Fruit fly (Drosophila melanogaster): Measurements from ENCODE around the gene CG7049.
A peak's percentile ranks its signal among the peaks of the same experiment; 100 is the strongest.

CG7049 gene

DNA sequence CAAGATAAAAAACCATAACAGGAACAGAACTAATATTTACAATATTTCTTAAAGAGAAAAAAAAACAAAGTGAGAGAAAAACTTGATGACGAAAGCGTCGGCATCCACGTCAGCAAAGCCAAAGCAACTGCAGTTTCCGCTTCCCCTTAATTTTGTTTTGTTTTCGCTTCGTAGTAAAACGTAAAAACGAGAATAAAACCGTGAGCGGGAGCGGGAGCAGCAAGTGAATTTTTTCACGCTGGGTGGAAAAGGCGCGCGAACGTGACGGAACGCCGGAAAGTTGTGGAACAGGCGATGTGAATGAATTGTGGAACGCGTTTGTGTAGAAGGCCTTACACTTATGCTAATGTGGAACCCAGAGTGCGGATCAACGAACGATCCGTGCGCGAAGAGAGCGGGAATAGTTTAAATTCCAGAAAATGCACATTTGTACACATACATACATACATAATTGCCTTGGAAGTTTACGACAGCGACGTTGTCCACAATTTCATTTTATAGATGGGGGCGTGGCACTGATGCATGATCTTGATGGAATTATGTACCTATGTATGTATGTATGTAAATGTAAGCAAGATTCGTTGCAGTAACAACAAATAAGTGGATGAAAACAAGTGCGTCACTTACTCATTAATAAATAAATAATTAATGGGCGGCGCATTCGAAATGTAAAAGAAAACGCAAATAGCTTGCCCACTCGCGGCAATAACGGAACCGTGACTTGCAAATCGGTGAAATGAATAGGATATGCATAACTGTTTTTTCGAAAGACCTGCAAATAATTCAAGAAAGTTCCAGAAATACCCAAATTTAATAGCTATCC, 47.5 kb downstream of the CG7049 start (continued):
- TF ChIP-seq CG5180 (GFP tag; optimal IDR thresholded peaks at IDR 0.05) (no peak), HLHmδ (GFP tag; optimal IDR thresholded peaks at IDR 0.05) (no peak), ssp (GFP tag; IDR thresholded peaks at IDR 0.05) (no peak), CG7928 (GFP tag; optimal IDR thresholded peaks at IDR 0.05) (no peak), Dad (GFP tag; optimal IDR thresholded peaks at IDR 0.05) (no peak), ewg (GFP tag; optimal IDR thresholded peaks at IDR 0.05) (no peak), Dp (GFP tag; optimal IDR thresholded peaks at IDR 0.05) (peak; percentile 44), psq (GFP tag; optimal IDR thresholded peaks at IDR 0.05) (peak; percentile 15), CG30020 (tag; optimal IDR thresholded peaks at IDR 0.05) (peak; percentile 78), CG31441 (GFP tag; IDR thresholded peaks at IDR 0.05) (no peak), bigmax (GFP tag; optimal IDR thresholded peaks at IDR 0.05) (no peak), Bgb (GFP tag; IDR thresholded peaks at IDR 0.05; ENCODE audit: partially characterized antibody) (peak; percentile 26; the same call in 1 of the 2 replicates), bbx (GFP tag; IDR thresholded peaks at IDR 0.05; ENCODE audit: partially characterized antibody) (peak; percentile 36; the same call in 1 of the 2 replicates), CG5953 (GFP tag; IDR thresholded peaks at IDR 0.05) (no peak), CG34376 (GFP tag; optimal IDR thresholded peaks at IDR 0.05) (peak; percentile 46), D19B (GFP tag; optimal IDR thresholded peaks at IDR 0.05) (no peak), CG17361 (GFP tag; IDR thresholded peaks at IDR 0.05) (no peak), CG9817 (tag; optimal IDR thresholded peaks at IDR 0.05) (no peak), Ssrp (tag; optimal IDR thresholded peaks at IDR 0.05) (peak; percentile 17), CG43689 (GFP tag; IDR thresholded peaks at IDR 0.05) (no peak), dmrt99B (tag; optimal IDR thresholded peaks at IDR 0.05) (no peak), CG6654 (GFP tag; optimal IDR thresholded peaks at IDR 0.05) (no peak), Dll (GFP tag; IDR thresholded peaks at IDR 0.05; ENCODE audit: partially characterized antibody) (0 out of 4 replicates have a peak, but pooled peaks have one; percentile 18), sr (GFP tag; IDR thresholded peaks at IDR 0.05) (no peak), CG17612 (GFP tag; IDR thresholded peaks at IDR 0.05) (no peak), CG7745 (tag; optimal IDR thresholded peaks at IDR 0.05) (no peak), NC2α (GFP tag; optimal IDR thresholded peaks at IDR 0.05) (no peak), CG7987 (GFP tag; optimal IDR thresholded peaks at IDR 0.05) (no peak), Bteb2 (GFP tag; optimal IDR thresholded peaks at IDR 0.05) (no peak), toy (GFP tag; IDR thresholded peaks at IDR 0.05) (no peak), nau (GFP tag; optimal IDR thresholded peaks at IDR 0.05) (no peak), Sin3A (optimal IDR thresholded peaks at IDR 0.05) (no peak), sna (GFP tag; IDR thresholded peaks at IDR 0.05; ENCODE audit: partially characterized antibody) (peak; percentile 48; the same call in 1 of the 2 replicates), unc-4 (GFP tag; IDR thresholded peaks at IDR 0.05; ENCODE audit: partially characterized antibody) (no peak), scrt (GFP tag; optimal IDR thresholded peaks at IDR 0.05) (no peak), Adf1 (GFP tag; IDR thresholded peaks at IDR 0.05) (peak; percentile 33; the same call in 1 of the 2 replicates), Dref (GFP tag; IDR thresholded peaks at IDR 0.05) (no peak), CG7786 (GFP tag; optimal IDR thresholded peaks at IDR 0.05) (no peak), D19A (tag; optimal IDR thresholded peaks at IDR 0.05) (peak; percentile 8), lbe (GFP tag; optimal IDR thresholded peaks at IDR 0.05) (no peak), pfk (GFP tag; optimal IDR thresholded peaks at IDR 0.05) (peak; percentile 99), inv (GFP tag; IDR thresholded peaks at IDR 0.05; ENCODE audit: partially characterized antibody) (no peak), grn (GFP tag; optimal IDR thresholded peaks at IDR 0.05) (peak; percentile 27), CG8290 (GFP tag; optimal IDR thresholded peaks at IDR 0.05) (no peak), CG8290 (tag; optimal IDR thresholded peaks at IDR 0.05) (peak in 1 of 2 experiments; percentile 45), al (GFP tag; IDR thresholded peaks at IDR 0.05) (no peak), CG10366 (GFP tag; IDR thresholded peaks at IDR 0.05) (no peak), Asciz (GFP tag; optimal IDR thresholded peaks at IDR 0.05) (no peak), Sox100B (GFP tag; optimal IDR thresholded peaks at IDR 0.05) (no peak)
